Worm (Caenorhabditis elegans) whole organism, L4 larva: Measurements from ENCODE around the gene sdc-3.

ENCODE experiments used
- F10B5.3 ChIP-seq: sonication (generic microtip); optimal IDR thresholded peaks from 2 replicates; lab custom pipeline; 2016; ENCODE audit warnings: mild to moderate bottlenecking, missing genetic modification characterization, missing compliant biosample characterization
- F37D6.2 ChIP-seq: sonication (generic microtip); optimal IDR thresholded peaks from 2 replicates; lab custom pipeline; 2016; ENCODE audit warnings: mild to moderate bottlenecking, missing genetic modification characterization, missing compliant biosample characterization
- F49E8.2 ChIP-seq: sonication (generic microtip); optimal IDR thresholded peaks from 2 replicates; lab custom pipeline; 2016; ENCODE audit warnings: missing compliant biosample characterization, mild to moderate bottlenecking, missing genetic modification characterization, borderline replicate concordance
- Y5F2A.4 ChIP-seq: fragments of 200-800 bp; sonication (Bioruptor generic); optimal IDR thresholded peaks from 2 replicates; lab custom pipeline; 2018; ENCODE audit warnings: mild to moderate bottlenecking, missing genetic modification characterization, missing compliant biosample characterization
- ZK337.2 ChIP-seq: fragments of 200-800 bp; sonication (Bioruptor generic); IDR thresholded peaks from 2 replicates; pipeline ENCODE4 v1.3.6; 2022; ENCODE audit warnings: missing genetic modification reagents, missing genetic modification characterization, missing compliant biosample characterization
- ZK546.5 ChIP-seq, 2 experiments: sonication (generic microtip); optimal IDR thresholded peaks; 2 replicates each; lab custom pipeline; 2017; ENCODE audit warnings: missing biosample characterization in 2 of 2, missing genetic modification characterization in 2 of 2
- ama-1 ChIP-seq: fragments of 150-350 bp; optimal IDR thresholded peaks from 2 replicates; lab custom pipeline; 2014; ENCODE audit warnings: inconsistent platforms, mixed read lengths
- arid-1 ChIP-seq: fragments of 200-800 bp; sonication (Bioruptor generic); conservative IDR thresholded peaks from 2 replicates; pipeline ENCODE4 v1.3.6; 2022; ENCODE audit warnings: missing genetic modification reagents, missing genetic modification characterization, missing compliant biosample characterization
- ceh-20 ChIP-seq: fragments of 200-800 bp; sonication (Bioruptor generic); IDR thresholded peaks from 2 replicates; pipeline ENCODE4 v1.3.6; 2022; ENCODE audit warnings: missing genetic modification reagents, missing genetic modification characterization, missing compliant biosample characterization
- ceh-82 ChIP-seq: sonication (generic microtip); optimal IDR thresholded peaks from 2 replicates; lab custom pipeline; 2017; ENCODE audit warnings: missing biosample characterization, missing genetic modification characterization
- ces-1 ChIP-seq: fragments of 150-350 bp; sonication (generic microtip); optimal IDR thresholded peaks from 4 replicates; lab custom pipeline; 2014; ENCODE audit warnings: missing biosample characterization, missing genetic modification reagents, missing genetic modification characterization
- daf-12 ChIP-seq: fragments of 150-350 bp; optimal IDR thresholded peaks from 2 replicates; lab custom pipeline; 2014; ENCODE audit warnings: missing biosample characterization, missing genetic modification reagents, missing genetic modification characterization
- daf-16 ChIP-seq, 3 experiments: sonication (generic microtip); optimal IDR thresholded peaks; 2 replicates each; lab custom pipeline; 2016 to 2017; ENCODE audit warnings: missing genetic modification characterization in 3 of 3, missing genetic modification reagents in 3 of 3, mild to moderate bottlenecking in 2 of 3, missing compliant biosample characterization in 2 of 3, missing biosample characterization in 1 of 3, moderate library complexity in 1 of 3
- daf-19 ChIP-seq: fragments of 200-800 bp; sonication (Bioruptor generic); conservative IDR thresholded peaks from 2 replicates; pipeline ENCODE4 v1.3.6; 2022; ENCODE audit warnings: missing genetic modification characterization, missing compliant biosample characterization
- dmd-6 ChIP-seq: fragments of 200-800 bp; sonication (Bioruptor generic); IDR thresholded peaks from 2 replicates; pipeline ENCODE4 v1.3.6; 2022; ENCODE audit warnings: missing genetic modification reagents, missing genetic modification characterization, missing compliant biosample characterization
- dmd-8 ChIP-seq: fragments of 200-800 bp; sonication (Bioruptor generic); IDR thresholded peaks from 2 replicates; pipeline ENCODE4 v1.3.6; 2022; ENCODE audit warnings: missing genetic modification characterization, missing compliant biosample characterization
- dmd-9 ChIP-seq: fragments of 200-800 bp; sonication (Bioruptor generic); IDR thresholded peaks from 2 replicates; pipeline ENCODE4 v1.3.6; 2022; ENCODE audit warnings: missing genetic modification reagents, missing genetic modification characterization, missing compliant biosample characterization
- dpl-1 ChIP-seq: fragments of 150-350 bp; optimal IDR thresholded peaks from 2 replicates; lab custom pipeline; 2014; ENCODE audit warnings: missing biosample characterization, missing genetic modification reagents, missing genetic modification characterization
- duxl-1 ChIP-seq: sonication (generic microtip); optimal IDR thresholded peaks from 2 replicates; lab custom pipeline; 2016; ENCODE audit warnings: mild to moderate bottlenecking, missing genetic modification characterization, moderate library complexity, missing compliant biosample characterization; ENCODE audit not compliant: poor library complexity
- dve-1 ChIP-seq: sonication (generic microtip); optimal IDR thresholded peaks from 2 replicates; lab custom pipeline; 2017; ENCODE audit warnings: antibody characterized with exemption, mild to moderate bottlenecking, missing genetic modification characterization, missing compliant biosample characterization; ENCODE audit not compliant: insufficient read depth
- fos-1 ChIP-seq: fragments of 150-350 bp; optimal IDR thresholded peaks from 2 replicates; lab custom pipeline; 2014; ENCODE audit warnings: missing biosample characterization, missing genetic modification characterization
- gei-8 ChIP-seq: fragments of 200-800 bp; sonication (Bioruptor generic); optimal IDR thresholded peaks from 2 replicates; lab custom pipeline; 2018; ENCODE audit warnings: mild to moderate bottlenecking, missing genetic modification characterization, missing compliant biosample characterization
- hlh-30 ChIP-seq: sonication (generic microtip); optimal IDR thresholded peaks from 2 replicates; lab custom pipeline; 2017; ENCODE audit warnings: antibody characterized with exemption, mild to moderate bottlenecking, missing genetic modification characterization, missing compliant biosample characterization; ENCODE audit not compliant: insufficient read depth
- lin-1 ChIP-seq: fragments of 200-800 bp; sonication (Bioruptor generic); IDR thresholded peaks from 2 replicates; pipeline ENCODE4 v1.3.6; 2022; ENCODE audit warnings: missing genetic modification reagents, missing genetic modification characterization, missing compliant biosample characterization
- lin-13 ChIP-seq: fragments of 150-350 bp; optimal IDR thresholded peaks from 2 replicates; lab custom pipeline; 2014; ENCODE audit warnings: missing biosample characterization, missing genetic modification reagents, missing genetic modification characterization
- nhr-102 ChIP-seq: sonication (generic microtip); optimal IDR thresholded peaks from 2 replicates; lab custom pipeline; 2016; ENCODE audit warnings: mild to moderate bottlenecking, missing genetic modification characterization, moderate library complexity, missing compliant biosample characterization
- nhr-11 ChIP-seq: fragments of 150-350 bp; optimal IDR thresholded peaks from 2 replicates; lab custom pipeline; 2014; ENCODE audit warnings: missing biosample characterization, missing genetic modification characterization
- nhr-237 ChIP-seq: sonication (generic microtip); optimal IDR thresholded peaks from 2 replicates; lab custom pipeline; 2017; ENCODE audit warnings: missing biosample characterization, missing genetic modification characterization
- nhr-41 ChIP-seq: fragments of 200-800 bp; sonication (Bioruptor generic); IDR thresholded peaks from 2 replicates; pipeline ENCODE4 v1.3.6; 2022; ENCODE audit warnings: missing genetic modification reagents, missing genetic modification characterization, missing compliant biosample characterization
- nhr-48 ChIP-seq: sonication (generic microtip); optimal IDR thresholded peaks from 2 replicates; lab custom pipeline; 2016; ENCODE audit warnings: mild to moderate bottlenecking, missing genetic modification characterization, missing compliant biosample characterization
- nhr-6 ChIP-seq: fragments of 150-350 bp; optimal IDR thresholded peaks from 2 replicates; lab custom pipeline; 2014; ENCODE audit warnings: missing biosample characterization, missing genetic modification characterization
- nhr-77 ChIP-seq: fragments of 150-350 bp; optimal IDR thresholded peaks from 2 replicates; lab custom pipeline; 2014; ENCODE audit warnings: missing biosample characterization, missing genetic modification characterization
- pha-4 ChIP-seq, 2 experiments: fragments of 150-350 bp in 1 of 2; fragments of 200-800 bp in 1 of 2; sonication (Bioruptor generic) in 1 of 2; IDR thresholded peaks in 1 of 2; optimal IDR thresholded peaks in 1 of 2; 2 replicates each; pipeline versions ENCODE4 v1.3.6 to Lab custom; 2014 to 2022; ENCODE audit warnings: missing genetic modification characterization in 2 of 2, missing genetic modification reagents in 2 of 2, missing biosample characterization in 1 of 2, missing compliant biosample characterization in 1 of 2
- php-3 ChIP-seq: fragments of 200-800 bp; sonication (Bioruptor generic); IDR thresholded peaks from 2 replicates; pipeline ENCODE4 v1.3.6; 2022; ENCODE audit warnings: missing genetic modification reagents, missing genetic modification characterization, missing compliant biosample characterization
- pqm-1 ChIP-seq: sonication (generic microtip); optimal IDR thresholded peaks from 2 replicates; lab custom pipeline; 2017; ENCODE audit warnings: missing biosample characterization, missing genetic modification characterization
- saeg-2 ChIP-seq: fragments of 200-800 bp; sonication (Bioruptor generic); IDR thresholded peaks from 2 replicates; pipeline ENCODE4 v1.3.6; 2022; ENCODE audit warnings: missing genetic modification reagents, missing genetic modification characterization, missing compliant biosample characterization
- set-16 ChIP-seq: fragments of 200-800 bp; sonication (Bioruptor generic); IDR thresholded peaks from 2 replicates; pipeline ENCODE4 v1.3.6; 2022; ENCODE audit warnings: missing genetic modification reagents, missing genetic modification characterization, missing compliant biosample characterization
- unc-130 ChIP-seq: sonication (generic microtip); optimal IDR thresholded peaks from 2 replicates; lab custom pipeline; 2016; ENCODE audit warnings: missing genetic modification reagents, missing genetic modification characterization, missing compliant biosample characterization
- unc-39 ChIP-seq: sonication (generic microtip); optimal IDR thresholded peaks from 2 replicates; lab custom pipeline; 2017; ENCODE audit warnings: missing biosample characterization, missing genetic modification characterization
- unc-62 ChIP-seq, 3 experiments: fragments of 150-350 bp in 1 of 3; sonication (generic microtip); optimal IDR thresholded peaks in 2 of 3; peaks in 1 of 3; 1 replicate in 1 of 3; 2 replicates in 2 of 3; lab custom pipeline; 2014 to 2017; ENCODE audit warnings: missing biosample characterization in 3 of 3, missing genetic modification characterization in 3 of 3, missing genetic modification reagents in 3 of 3, missing genotype in 1 of 3
- ztf-11 ChIP-seq: fragments of 150-350 bp; optimal IDR thresholded peaks from 2 replicates; lab custom pipeline; 2014; ENCODE audit warnings: missing biosample characterization, missing genetic modification characterization

The sdc-3 gene

DNA sequence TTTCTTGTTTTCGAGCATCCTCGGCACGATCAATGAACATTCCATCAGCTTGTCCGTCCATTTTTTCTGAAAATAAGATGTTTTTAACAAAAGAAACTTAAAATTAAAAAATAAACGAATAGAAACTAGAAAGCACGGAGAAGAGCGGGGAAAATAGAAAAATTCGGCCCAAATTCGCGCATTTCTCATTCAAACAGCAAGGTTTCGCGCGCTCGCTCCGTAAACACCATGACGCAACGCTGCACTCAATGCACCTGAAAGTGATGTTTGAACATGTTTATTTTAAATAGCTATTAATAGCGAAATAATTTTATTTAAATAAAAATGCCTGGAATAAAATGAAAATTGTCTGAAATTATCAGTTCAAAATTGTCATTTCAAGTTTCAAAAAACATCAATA is 11.5 kb upstream of the sdc-3 start, which contains the start of the genes mcm-3 and C25D7.15 (continued):
- TF ChIP-seq unc-130 (peak; percentile 25), unc-62 (GFP tag; optimal IDR thresholded peaks at IDR 0.05 in 1 of 2; lab: Kevin White, UChicago) (no peak), unc-62 (tag; optimal IDR thresholded peaks at IDR 0.05; lab: Kevin White, UChicago) (no peak), gei-8 (GFP tag; lab: Kevin White, UChicago) (no peak), pha-4 (GFP tag; IDR thresholded peaks at IDR 0.05; lab: Robert Waterston, UW) (no peak), pha-4 (tag; optimal IDR thresholded peaks at IDR 0.05; lab: Kevin White, UChicago) (no peak), saeg-2 (GFP tag; lab: Robert Waterston, UW) (no peak), dpl-1 (GFP tag; lab: Kevin White, UChicago) (peak; percentile 85), F49E8.2 (tag; lab: Kevin White, UChicago) (no peak), ZK337.2 (no peak), arid-1 (GFP tag; lab: Robert Waterston, UW) (no peak), nhr-102 (tag; lab: Kevin White, UChicago) (no peak), nhr-48 (tag; lab: Kevin White, UChicago) (peak; percentile 12), dmd-8 (GFP tag; lab: Robert Waterston, UW) (no peak), Y5F2A.4 (GFP tag; lab: Kevin White, UChicago) (no peak), nhr-11 (tag; lab: Kevin White, UChicago) (no peak), set-16 (GFP tag; lab: Robert Waterston, UW) (no peak), fos-1 (tag; lab: Kevin White, UChicago) (no peak), ceh-82 (no peak), pqm-1 (tag; lab: Kevin White, UChicago) (no peak), nhr-6 (tag; lab: Kevin White, UChicago) (peak; percentile 79), ama-1 (lab: Kevin White, UChicago) (no peak), nhr-41 (GFP tag; lab: Robert Waterston, UW) (no peak), daf-12 (tag; lab: Kevin White, UChicago) (no peak), nhr-237 (tag; lab: Kevin White, UChicago) (no peak), dmd-9 (no peak), dve-1 (tag; lab: Kevin White, UChicago) (no peak), hlh-30 (tag; lab: Kevin White, UChicago) (no peak), F37D6.2 (tag; lab: Kevin White, UChicago) (no peak), daf-16 (GFP tag; optimal IDR thresholded peaks at IDR 0.05; lab: Kevin White, UChicago) (no peak), daf-16 (tag; optimal IDR thresholded peaks at IDR 0.05; lab: Kevin White, UChicago) (peak; percentile 70), daf-19 (GFP tag; lab: Robert Waterston, UW) (no peak), lin-1 (GFP tag; lab: Robert Waterston, UW) (no peak), ztf-11 (tag; lab: Kevin White, UChicago) (no peak), ZK546.5 (tag; optimal IDR thresholded peaks at IDR 0.05; lab: Kevin White, UChicago) (no peak), F10B5.3 (tag; lab: Kevin White, UChicago) (no peak), unc-39 (tag; lab: Kevin White, UChicago) (no peak), dmd-6 (GFP tag; lab: Robert Waterston, UW) (no peak)

ce11 chrV:15058965-15059364 is 11.0 kb upstream of the sdc-3 start:
- no peak for TF ChIP-seq nhr-237 (tag; lab: Kevin White, UChicago)
- TF ChIP-seq ceh-82: no peak
- no peak for TF ChIP-seq ceh-20
- TF ChIP-seq nhr-77 (tag; lab: Kevin White, UChicago): no peak
- TF ChIP-seq unc-62 (GFP tag; optimal IDR thresholded peaks at IDR 0.05 in 1 of 2; lab: Kevin White, UChicago): no peak
- TF ChIP-seq unc-62 (tag; optimal IDR thresholded peaks at IDR 0.05; lab: Kevin White, UChicago): no peak
- no peak for TF ChIP-seq lin-13 (GFP tag; lab: Kevin White, UChicago)
- no peak for TF ChIP-seq nhr-41 (GFP tag; lab: Robert Waterston, UW)
- TF ChIP-seq arid-1 (GFP tag; lab: Robert Waterston, UW): no peak
- no peak for TF ChIP-seq duxl-1 (tag; lab: Kevin White, UChicago)
- no peak for TF ChIP-seq F49E8.2 (tag; lab: Kevin White, UChicago)
- no peak for TF ChIP-seq php-3
- no peak for TF ChIP-seq ces-1 (GFP tag; lab: Kevin White, UChicago)
